Fruit fly (Drosophila melanogaster): Measurements from ENCODE around the gene Cyp12e1.

dm6 chr3R:10388128-10389026 is 46.2 kb upstream of the Cyp12e1 start, which contains the start of gene cwo:
- peak; percentile 64 for TF ChIP-seq h (GFP tag; optimal IDR thresholded peaks at IDR 0.05)
- TF ChIP-seq Dfd (GFP tag; optimal IDR thresholded peaks at IDR 0.05): no peak
- no peak for TF ChIP-seq Abd-B (GFP tag; optimal IDR thresholded peaks at IDR 0.05)
